Worm (Caenorhabditis elegans) whole organism, mixed stage, embryonic: ENCODE data around the gene F10A3.17.

Experiments
- M03D4.4 ChIP-seq: sonication (generic microtip); optimal IDR thresholded peaks from 2 replicates; lab custom pipeline; 2017; ENCODE audit warnings: mild to moderate bottlenecking, missing genetic modification characterization, missing compliant biosample characterization
- bed-3 ChIP-seq: fragments of 200-800 bp; sonication (Bioruptor generic); optimal IDR thresholded peaks from 3 replicates; lab custom pipeline; 2018; ENCODE audit warnings: mild to moderate bottlenecking, missing genetic modification characterization, moderate library complexity, missing compliant biosample characterization
- blmp-1 ChIP-seq: fragments of 150-350 bp; optimal IDR thresholded peaks from 2 replicates; lab custom pipeline; 2014; ENCODE audit warnings: missing biosample characterization, missing genetic modification characterization
- ceh-39 ChIP-seq: fragments of 150-350 bp; optimal IDR thresholded peaks from 2 replicates; lab custom pipeline; 2014; ENCODE audit warnings: missing biosample characterization, missing genetic modification characterization
- ceh-43 ChIP-seq: fragments of 200-800 bp; sonication (Bioruptor generic); optimal IDR thresholded peaks from 2 replicates; lab custom pipeline; 2018; ENCODE audit warnings: mild to moderate bottlenecking, missing genetic modification characterization, moderate library complexity, missing compliant biosample characterization
- ceh-83 ChIP-seq: fragments of 200-800 bp; sonication (Bioruptor generic); optimal IDR thresholded peaks from 2 replicates; lab custom pipeline; 2018; ENCODE audit warnings: mild to moderate bottlenecking, missing genetic modification characterization, missing compliant biosample characterization
- ces-1 ChIP-seq: fragments of 150-350 bp; optimal IDR thresholded peaks from 2 replicates; lab custom pipeline; 2014; ENCODE audit warnings: missing biosample characterization, missing genetic modification reagents, missing genetic modification characterization
- drap-1 ChIP-seq: fragments of 200-800 bp; sonication (Bioruptor generic); optimal IDR thresholded peaks from 3 replicates; lab custom pipeline; 2018; ENCODE audit warnings: mild to moderate bottlenecking, missing genetic modification characterization, missing compliant biosample characterization
- elt-1 ChIP-seq: sonication (generic microtip); optimal IDR thresholded peaks from 2 replicates; lab custom pipeline; 2017; ENCODE audit warnings: missing genetic modification characterization, mild to moderate bottlenecking, missing compliant biosample characterization, antibody characterized with exemption, moderate library complexity, borderline replicate concordance; ENCODE audit not compliant: insufficient read depth
- elt-3 ChIP-seq: fragments of 150-350 bp; optimal IDR thresholded peaks from 2 replicates; lab custom pipeline; 2014; ENCODE audit warnings: missing biosample characterization, missing genetic modification characterization
- flh-1 ChIP-seq: fragments of 200-800 bp; sonication (Bioruptor generic); optimal IDR thresholded peaks from 2 replicates; lab custom pipeline; 2018; ENCODE audit warnings: mild to moderate bottlenecking, missing genetic modification characterization, moderate library complexity, missing compliant biosample characterization
- ham-2 ChIP-seq: fragments of 200-800 bp; sonication (Bioruptor generic); optimal IDR thresholded peaks from 2 replicates; lab custom pipeline; 2018; ENCODE audit warnings: mild to moderate bottlenecking, missing genetic modification characterization, missing compliant biosample characterization
- hlh-1 ChIP-seq: fragments of 150-350 bp; optimal IDR thresholded peaks from 2 replicates; lab custom pipeline; 2014; ENCODE audit warnings: missing biosample characterization, missing genetic modification reagents, missing genetic modification characterization
- lin-13 ChIP-seq: fragments of 150-350 bp; optimal IDR thresholded peaks from 2 replicates; lab custom pipeline; 2014; ENCODE audit warnings: missing biosample characterization, missing genetic modification characterization
- lin-32 ChIP-seq: fragments of 200-800 bp; sonication (Bioruptor generic); optimal IDR thresholded peaks from 2 replicates; lab custom pipeline; 2018; ENCODE audit warnings: mild to moderate bottlenecking, missing genetic modification characterization, missing compliant biosample characterization
- lsy-2 ChIP-seq: fragments of 150-350 bp; optimal IDR thresholded peaks from 2 replicates; lab custom pipeline; 2014; ENCODE audit warnings: missing biosample characterization, missing genetic modification characterization
- mab-5 ChIP-seq: fragments of 150-350 bp; optimal IDR thresholded peaks from 2 replicates; lab custom pipeline; 2014; ENCODE audit warnings: missing biosample characterization, missing genetic modification characterization
- mep-1 ChIP-seq: fragments of 150-350 bp; optimal IDR thresholded peaks from 2 replicates; lab custom pipeline; 2017; ENCODE audit warnings: missing biosample characterization, missing genetic modification reagents, missing genetic modification characterization, inconsistent platforms
- mls-2 ChIP-seq: sonication (generic microtip); optimal IDR thresholded peaks from 2 replicates; lab custom pipeline; 2016; ENCODE audit warnings: mild to moderate bottlenecking, missing genetic modification characterization, moderate library complexity, missing compliant biosample characterization
- nhr-2 ChIP-seq: fragments of 150-350 bp; optimal IDR thresholded peaks from 2 replicates; lab custom pipeline; 2014; ENCODE audit warnings: missing biosample characterization, missing genetic modification characterization
- nhr-237 ChIP-seq: fragments of 150-350 bp; optimal IDR thresholded peaks from 2 replicates; lab custom pipeline; 2014; ENCODE audit warnings: missing biosample characterization, missing genetic modification characterization
- nhr-28 ChIP-seq: fragments of 150-350 bp; optimal IDR thresholded peaks from 2 replicates; lab custom pipeline; 2014; ENCODE audit warnings: missing biosample characterization, missing genetic modification characterization
- nhr-76 ChIP-seq: sonication (generic microtip); optimal IDR thresholded peaks from 2 replicates; lab custom pipeline; 2017; ENCODE audit warnings: missing biosample characterization, missing genetic modification characterization
- pha-4 ChIP-seq: fragments of 150-350 bp; optimal IDR thresholded peaks from 2 replicates; lab custom pipeline; 2018; ENCODE audit warnings: missing biosample characterization, missing genetic modification reagents, missing genetic modification characterization
- snpc-4 ChIP-seq: fragments of 150-350 bp; optimal IDR thresholded peaks from 2 replicates; lab custom pipeline; 2014; ENCODE audit warnings: missing biosample characterization, missing genetic modification characterization
- sptf-1 ChIP-seq: sonication (generic microtip); optimal IDR thresholded peaks from 2 replicates; lab custom pipeline; 2017; ENCODE audit warnings: mild to moderate bottlenecking, missing genetic modification characterization, moderate library complexity, missing compliant biosample characterization
- unc-120 ChIP-seq: sonication (generic microtip); optimal IDR thresholded peaks from 2 replicates; lab custom pipeline; 2017; ENCODE audit warnings: missing genetic modification characterization, missing compliant biosample characterization; ENCODE audit not compliant: poor library complexity, severe bottlenecking
- unc-39 ChIP-seq: fragments of 150-350 bp; optimal IDR thresholded peaks from 2 replicates; lab custom pipeline; 2014; ENCODE audit warnings: missing biosample characterization, missing genetic modification characterization
- unc-62 ChIP-seq: fragments of 150-350 bp; optimal IDR thresholded peaks from 2 replicates; lab custom pipeline; 2014; ENCODE audit warnings: missing biosample characterization, missing genetic modification reagents, missing genetic modification characterization
- zip-8 ChIP-seq: fragments of 150-350 bp; optimal IDR thresholded peaks from 2 replicates; lab custom pipeline; 2014; ENCODE audit warnings: missing biosample characterization, missing genetic modification characterization
- ztf-11 ChIP-seq: fragments of 150-350 bp; optimal IDR thresholded peaks from 2 replicates; lab custom pipeline; 2014; ENCODE audit warnings: missing biosample characterization, missing genetic modification characterization

The F10A3.17 gene

DNA sequence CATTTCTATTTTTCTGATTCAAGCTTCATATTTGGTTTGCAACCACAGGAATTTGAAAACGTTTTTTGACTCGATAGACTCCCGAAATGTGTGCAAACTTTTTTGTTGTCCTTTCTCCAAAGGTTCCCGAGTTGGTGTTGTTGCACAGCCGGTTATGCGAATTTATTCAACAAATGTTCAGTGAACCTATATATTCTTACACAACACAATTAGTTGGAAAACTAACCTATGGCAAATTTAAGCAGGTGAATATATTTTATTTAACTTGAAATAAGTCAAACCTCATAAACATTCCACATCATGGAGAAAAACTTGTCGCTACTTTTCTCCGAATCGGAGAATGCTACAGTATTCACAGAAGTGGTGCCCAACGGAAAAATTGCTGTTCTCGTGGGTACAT is 23.9 kb upstream of the F10A3.17 start, which contains the start of gene srz-14:
srz-14 (plus strand) TSS at position 301 of the 400 bp plus-strand sequence.
- TF ChIP-seq lin-13 (tag; lab: Kevin White, UChicago) (no peak), ztf-11 (tag; lab: Kevin White, UChicago) (no peak), pha-4 (tag; lab: Kevin White, UChicago) (no peak), sptf-1 (tag; lab: Kevin White, UChicago) (no peak), blmp-1 (no peak)

ce11 chrV:16182918-16183317 is 23.4 kb upstream of the F10A3.17 start, which contains the start of gene srh-277:
srh-277 (plus strand) TSS chrV:16183218.
- TF ChIP-seq hlh-1 (tag; lab: Kevin White, UChicago) (no peak), ztf-11 (tag; lab: Kevin White, UChicago) (no peak), ceh-83 (GFP tag; lab: Kevin White, UChicago) (no peak), nhr-237 (tag; lab: Kevin White, UChicago) (no peak)

ce11 chrV:16182110-16182509 is 22.6 kb upstream of the F10A3.17 start, which contains the start of gene srz-13:
srz-13 (plus strand) TSS chrV:16182410.
- TF ChIP-seq unc-62 (no peak), ceh-43 (GFP tag; lab: Kevin White, UChicago) (no peak), nhr-28 (no peak), zip-8 (tag; lab: Kevin White, UChicago) (no peak), mep-1 (tag; lab: Kevin White, UChicago) (no peak), hlh-1 (tag; lab: Kevin White, UChicago) (no peak), ces-1 (GFP tag; lab: Kevin White, UChicago) (no peak), lsy-2 (no peak), elt-1 (tag; lab: Kevin White, UChicago) (no peak), lin-32 (GFP tag; lab: Kevin White, UChicago) (no peak), mls-2 (tag; lab: Kevin White, UChicago) (no peak), ztf-11 (tag; lab: Kevin White, UChicago) (no peak), nhr-237 (tag; lab: Kevin White, UChicago) (no peak), unc-39 (tag; lab: Kevin White, UChicago) (no peak), lin-13 (tag; lab: Kevin White, UChicago) (no peak), M03D4.4 (tag; lab: Kevin White, UChicago) (no peak)
- TF ChIP-seq, all 35 proteins: peak for 0

ce11 chrV:16180350-16180749 is 20.9 kb upstream of the F10A3.17 start, which contains the start of gene str-106:
str-106 (plus strand) TSS chrV:16180650.
- TF ChIP-seq M03D4.4 (tag; lab: Kevin White, UChicago) (no peak), nhr-237 (tag; lab: Kevin White, UChicago) (no peak), pha-4 (tag; lab: Kevin White, UChicago) (no peak)

- TF ChIP-seq drap-1: no peak
Observed at ce11 chrV:16175757-16176156, 16.3 kb upstream of the F10A3.17 start, which contains the start of gene cyp-33D1. cyp-33D1 (minus strand) TSS chrV:16175857.

DNA sequence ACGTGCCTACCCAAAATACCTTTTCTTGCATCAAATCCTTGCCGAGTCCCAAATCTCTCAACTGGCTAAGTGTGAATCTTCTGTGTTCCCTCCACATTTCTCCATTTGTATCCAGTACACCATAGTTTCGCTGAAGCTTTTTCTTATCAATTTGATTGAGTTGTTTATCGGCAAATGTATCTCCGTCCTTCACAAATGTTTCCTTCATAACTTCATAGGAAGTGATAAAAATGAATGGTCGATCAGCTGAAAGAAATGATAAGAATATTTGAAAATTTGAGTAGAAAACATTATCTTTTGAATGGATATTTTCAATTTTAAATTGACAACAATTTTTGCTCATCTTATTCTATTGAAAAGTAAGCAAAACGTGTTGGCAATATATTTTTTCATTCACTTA is 15.7 kb upstream of the F10A3.17 start:
- TF ChIP-seq mab-5 (no peak), lin-32 (GFP tag; lab: Kevin White, UChicago) (no peak), elt-3 (no peak), M03D4.4 (tag; lab: Kevin White, UChicago) (no peak), nhr-28 (no peak), ces-1 (GFP tag; lab: Kevin White, UChicago) (no peak), mls-2 (tag; lab: Kevin White, UChicago) (no peak), ztf-11 (tag; lab: Kevin White, UChicago) (no peak), ceh-83 (GFP tag; lab: Kevin White, UChicago) (no peak), nhr-2 (no peak), bed-3 (GFP tag; lab: Kevin White, UChicago) (no peak), nhr-76 (tag; lab: Kevin White, UChicago) (no peak), elt-1 (tag; lab: Kevin White, UChicago) (no peak), lin-13 (tag; lab: Kevin White, UChicago) (no peak)

DNA sequence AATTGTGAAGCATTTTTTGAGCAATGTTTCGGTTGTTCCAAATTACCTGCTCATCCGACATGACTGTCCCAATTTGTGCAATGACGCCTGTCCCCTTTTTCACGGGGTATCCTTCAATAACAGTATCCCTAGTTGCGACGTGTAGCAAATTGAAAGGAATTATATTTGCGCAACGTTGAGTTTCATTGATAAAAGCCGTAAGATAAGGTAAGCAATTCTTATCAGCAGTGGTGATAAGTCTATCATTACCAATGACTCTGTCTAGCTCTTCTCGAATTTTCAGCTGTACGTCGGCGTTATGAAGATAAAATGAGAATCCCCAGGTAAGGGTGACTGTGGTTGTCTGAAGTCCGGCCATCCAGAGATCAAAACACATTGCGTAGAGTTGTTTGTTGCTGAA is 14.6 kb upstream of the F10A3.17 start:
- TF ChIP-seq ham-2 (GFP tag; lab: Kevin White, UChicago) (no peak), ceh-39 (tag; lab: Kevin White, UChicago) (no peak), bed-3 (GFP tag; lab: Kevin White, UChicago) (no peak), lsy-2 (no peak), mls-2 (tag; lab: Kevin White, UChicago) (no peak), unc-120 (no peak), snpc-4 (tag; lab: Kevin White, UChicago) (no peak), ztf-11 (tag; lab: Kevin White, UChicago) (no peak), nhr-237 (tag; lab: Kevin White, UChicago) (no peak), lin-13 (tag; lab: Kevin White, UChicago) (no peak), lin-32 (GFP tag; lab: Kevin White, UChicago) (no peak), ceh-83 (GFP tag; lab: Kevin White, UChicago) (no peak), unc-62 (no peak), ces-1 (GFP tag; lab: Kevin White, UChicago) (no peak), zip-8 (tag; lab: Kevin White, UChicago) (no peak), mep-1 (tag; lab: Kevin White, UChicago) (no peak), nhr-76 (tag; lab: Kevin White, UChicago) (no peak), flh-1 (no peak)
